Worm (Caenorhabditis elegans) whole organism, L3 larva: ENCODE data around the gene Y110A2AR.1.

Experiments
- R02D3.7 ChIP-seq: fragments of 150-350 bp; optimal IDR thresholded peaks from 2 replicates; lab custom pipeline; 2014; ENCODE audit warnings: missing biosample characterization, missing genetic modification characterization
- ZK546.5 ChIP-seq: sonication (generic microtip); optimal IDR thresholded peaks from 2 replicates; lab custom pipeline; 2017; ENCODE audit warnings: missing biosample characterization, missing genetic modification characterization
- aly-2 ChIP-seq: fragments of 150-350 bp; optimal IDR thresholded peaks from 2 replicates; lab custom pipeline; 2014; ENCODE audit warnings: missing biosample characterization, missing genetic modification characterization
- ama-1 ChIP-seq: fragments of 150-350 bp; optimal IDR thresholded peaks from 2 replicates; lab custom pipeline; 2018
- ceh-16 ChIP-seq: sonication (generic microtip); optimal IDR thresholded peaks from 2 replicates; lab custom pipeline; 2017; ENCODE audit warnings: missing biosample characterization, missing genetic modification characterization
- ceh-28 ChIP-seq: fragments of 150-350 bp; optimal IDR thresholded peaks from 2 replicates; lab custom pipeline; 2014; ENCODE audit warnings: missing biosample characterization, missing genetic modification reagents, missing genetic modification characterization
- ceh-82 ChIP-seq: fragments of 150-350 bp; optimal IDR thresholded peaks from 2 replicates; lab custom pipeline; 2014; ENCODE audit warnings: missing biosample characterization, missing genetic modification characterization
- daf-12 ChIP-seq: fragments of 150-350 bp; optimal IDR thresholded peaks from 2 replicates; lab custom pipeline; 2014; ENCODE audit warnings: missing biosample characterization, missing genetic modification reagents, missing genetic modification characterization
- egl-27 ChIP-seq: sonication (generic microtip); optimal IDR thresholded peaks from 4 replicates; lab custom pipeline; 2017; ENCODE audit warnings: missing biosample characterization, missing genetic modification reagents, missing genetic modification characterization
- egl-5 ChIP-seq: fragments of 150-350 bp; optimal IDR thresholded peaks from 2 replicates; lab custom pipeline; 2017; ENCODE audit warnings: missing biosample characterization, missing genetic modification reagents, missing genetic modification characterization, inconsistent platforms
- elt-3 ChIP-seq, 3 experiments: fragments of 150-350 bp in 1 of 3; sonication (generic microtip) in 2 of 3; optimal IDR thresholded peaks; 2 replicates in 2 of 3; 4 replicates in 1 of 3; lab custom pipeline; 2014 to 2017; ENCODE audit warnings: missing biosample characterization in 3 of 3, missing genetic modification characterization in 3 of 3
- eor-1 ChIP-seq, 2 experiments: fragments of 150-350 bp; optimal IDR thresholded peaks; 2 replicates each; lab custom pipeline; 2014 to 2018; ENCODE audit warnings: missing biosample characterization in 2 of 2, missing genetic modification characterization in 2 of 2
- fkh-10 ChIP-seq: sonication (generic microtip); optimal IDR thresholded peaks from 2 replicates; lab custom pipeline; 2017; ENCODE audit warnings: missing biosample characterization, missing genetic modification reagents, missing genetic modification characterization
- fkh-2 ChIP-seq: fragments of 150-350 bp; optimal IDR thresholded peaks from 2 replicates; lab custom pipeline; 2014; ENCODE audit warnings: missing biosample characterization, missing genetic modification reagents, missing genetic modification characterization
- fos-1 ChIP-seq: fragments of 150-350 bp; optimal IDR thresholded peaks from 2 replicates; lab custom pipeline; 2014; ENCODE audit warnings: missing biosample characterization, missing genetic modification characterization
- hmg-11 ChIP-seq: sonication (generic microtip); optimal IDR thresholded peaks from 2 replicates; lab custom pipeline; 2016; ENCODE audit warnings: missing genetic modification characterization, missing compliant biosample characterization
- lin-15B ChIP-seq: fragments of 150-350 bp; optimal IDR thresholded peaks from 2 replicates; lab custom pipeline; 2014; ENCODE audit warnings: missing biosample characterization, missing genetic modification characterization
- lin-39 ChIP-seq: fragments of 150-350 bp; optimal IDR thresholded peaks from 2 replicates; lab custom pipeline; 2018; ENCODE audit warnings: missing biosample characterization, missing genetic modification reagents, missing genetic modification characterization
- lsy-12 ChIP-seq: sonication (generic microtip); optimal IDR thresholded peaks from 2 replicates; lab custom pipeline; 2016; ENCODE audit warnings: mild to moderate bottlenecking, missing genetic modification characterization, missing compliant biosample characterization
- mdl-1 ChIP-seq: fragments of 150-350 bp; optimal IDR thresholded peaks from 2 replicates; lab custom pipeline; 2014; ENCODE audit warnings: missing biosample characterization, missing genetic modification characterization
- nfya-1 ChIP-seq: sonication (generic microtip); optimal IDR thresholded peaks from 2 replicates; lab custom pipeline; 2017; ENCODE audit warnings: missing genetic modification characterization, mild to moderate bottlenecking, missing compliant biosample characterization, antibody characterized with exemption, moderate library complexity; ENCODE audit not compliant: insufficient read depth
- nhr-12 ChIP-seq: fragments of 150-350 bp; optimal IDR thresholded peaks from 2 replicates; lab custom pipeline; 2014; ENCODE audit warnings: missing biosample characterization, missing genetic modification characterization
- nhr-23 ChIP-seq: fragments of 150-350 bp; optimal IDR thresholded peaks from 2 replicates; lab custom pipeline; 2014; ENCODE audit warnings: missing biosample characterization, missing genetic modification reagents, missing genetic modification characterization
- nhr-237 ChIP-seq: fragments of 150-350 bp; optimal IDR thresholded peaks from 2 replicates; lab custom pipeline; 2014; ENCODE audit warnings: missing biosample characterization, missing genetic modification characterization
- nhr-25 ChIP-seq: sonication (generic microtip); optimal IDR thresholded peaks from 2 replicates; lab custom pipeline; 2017; ENCODE audit warnings: missing biosample characterization, missing genetic modification characterization
- nhr-43 ChIP-seq: sonication (generic microtip); optimal IDR thresholded peaks from 2 replicates; lab custom pipeline; 2016; ENCODE audit warnings: mild to moderate bottlenecking, missing genetic modification characterization, missing compliant biosample characterization; ENCODE audit not compliant: poor library complexity, severe bottlenecking
- nhr-67 ChIP-seq: fragments of 150-350 bp; optimal IDR thresholded peaks from 2 replicates; lab custom pipeline; 2014; ENCODE audit warnings: missing biosample characterization, missing genetic modification characterization
- nhr-76 ChIP-seq: fragments of 150-350 bp; sonication (generic microtip); optimal IDR thresholded peaks from 5 replicates; lab custom pipeline; 2014; ENCODE audit warnings: missing biosample characterization, missing genetic modification characterization
- nhr-77 ChIP-seq: fragments of 150-350 bp; optimal IDR thresholded peaks from 2 replicates; lab custom pipeline; 2014; ENCODE audit warnings: missing biosample characterization, missing genetic modification characterization
- pha-4 ChIP-seq: fragments of 150-350 bp; optimal IDR thresholded peaks from 2 replicates; lab custom pipeline; 2014; ENCODE audit warnings: missing biosample characterization, missing genetic modification reagents, missing genetic modification characterization
- pqm-1 ChIP-seq: fragments of 150-350 bp; optimal IDR thresholded peaks from 2 replicates; lab custom pipeline; 2017; ENCODE audit warnings: missing biosample characterization, missing genetic modification characterization, inconsistent platforms
- skn-1 ChIP-seq: fragments of 150-350 bp; optimal IDR thresholded peaks from 2 replicates; lab custom pipeline; 2014; ENCODE audit warnings: missing biosample characterization, missing genetic modification characterization
- tbx-2 ChIP-seq: sonication (generic microtip); optimal IDR thresholded peaks from 2 replicates; lab custom pipeline; 2016; ENCODE audit warnings: mild to moderate bottlenecking, missing genetic modification characterization, missing compliant biosample characterization
- unc-62 ChIP-seq: fragments of 150-350 bp; sonication (generic microtip); optimal IDR thresholded peaks from 4 replicates; lab custom pipeline; 2014; ENCODE audit warnings: missing biosample characterization, missing genetic modification reagents, missing genetic modification characterization

Y110A2AR.1 gene

DNA sequence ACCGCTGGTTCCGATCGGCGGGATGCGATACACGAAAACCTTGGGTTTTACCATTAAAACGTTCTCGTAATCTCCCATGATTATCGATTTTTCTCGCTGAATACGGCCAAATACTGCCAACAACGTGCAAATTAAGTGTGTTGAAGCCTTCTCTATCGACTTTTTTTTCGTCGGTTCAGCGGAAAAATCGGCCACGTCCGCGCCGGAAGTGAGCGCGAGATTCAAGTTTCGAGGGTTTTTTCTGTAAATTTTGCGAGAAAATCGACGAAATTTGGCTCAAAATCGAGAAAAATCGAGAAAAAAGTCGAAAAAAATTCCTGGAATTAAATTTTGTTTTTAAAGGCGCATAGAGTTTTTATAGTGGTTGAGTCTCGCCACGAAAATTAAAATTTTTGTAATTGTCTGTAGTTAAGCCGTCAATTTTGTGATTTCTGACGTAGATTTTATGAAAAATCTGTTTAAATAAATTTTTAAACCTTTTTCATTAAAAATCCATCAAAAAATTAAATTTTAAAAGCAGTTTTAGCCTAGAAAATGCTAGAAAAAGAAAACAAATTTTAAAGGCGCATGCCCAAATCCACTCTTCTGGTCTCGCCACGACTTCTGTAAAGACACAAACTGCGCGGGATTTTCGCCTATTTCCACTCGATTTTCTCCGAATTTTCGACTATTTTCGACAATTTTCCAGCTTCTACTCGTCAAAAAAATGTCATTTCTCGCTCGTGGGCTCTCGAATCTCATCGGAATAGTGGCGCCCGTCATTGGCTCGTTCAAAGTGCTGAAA, at the start of gene Y110A2AR.1, which contains the start of gene ncap-1:
Y110A2AR.1 (plus strand) TSS at position 637 of the 784 bp plus-strand sequence.
ncap-1 (minus strand) TSS at position 241 of the 784 bp plus-strand sequence.
- TF ChIP-seq lin-15B: peak; percentile 10
- TF ChIP-seq pqm-1: no peak
- TF ChIP-seq fkh-2: no peak
- TF ChIP-seq nhr-12 (tag; lab: Kevin White, UChicago): no peak
- TF ChIP-seq nhr-23 (tag; lab: Kevin White, UChicago): no peak
- peak; percentile 9 for TF ChIP-seq pha-4 (tag; lab: Kevin White, UChicago)
- TF ChIP-seq nfya-1 (tag; lab: Kevin White, UChicago): peak; percentile 24
- TF ChIP-seq ceh-16 (tag; lab: Kevin White, UChicago): no peak
- TF ChIP-seq ceh-28 (tag; lab: Kevin White, UChicago): no peak
- no peak for TF ChIP-seq nhr-43 (tag; lab: Kevin White, UChicago)
- no peak for TF ChIP-seq skn-1 (tag; lab: Kevin White, UChicago)
- no peak for TF ChIP-seq elt-3 (tag; optimal IDR thresholded peaks at IDR 0.05; lab: Kevin White, UChicago)
- TF ChIP-seq egl-27 (tag; lab: Kevin White, UChicago): no peak

DNA sequence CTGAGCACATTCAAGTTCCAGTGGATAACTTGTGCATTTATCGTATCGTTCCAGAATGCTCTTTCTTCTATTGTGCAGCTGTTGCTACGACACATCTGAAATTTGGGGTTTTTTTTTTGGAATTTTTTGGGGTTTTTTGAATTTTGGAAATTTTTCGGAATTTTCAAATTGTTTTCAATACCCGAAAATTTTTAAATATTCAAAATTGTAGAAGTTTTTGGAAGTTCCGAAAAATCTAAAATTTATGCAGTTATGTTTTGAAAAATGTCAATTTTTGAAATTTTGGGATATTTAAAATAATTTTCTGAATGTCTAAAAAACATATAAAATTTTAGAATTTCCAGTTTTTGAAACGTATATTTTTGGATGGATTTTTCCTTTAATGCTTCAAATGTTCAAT, 47.7 kb upstream of the Y110A2AR.1 start, which contains the start of gene Y110A2AL.10:
Y110A2AL.10 (minus strand) TSS at position 101 of the 400 bp plus-strand sequence.
- TF ChIP-seq ama-1 (lab: Kevin White, UChicago) (no peak), hmg-11 (tag; lab: Kevin White, UChicago) (no peak), nhr-43 (tag; lab: Kevin White, UChicago) (no peak), ceh-82 (no peak), pha-4 (tag; lab: Kevin White, UChicago) (no peak), unc-62 (GFP tag; lab: Kevin White, UChicago) (no peak), fkh-10 (GFP tag; lab: Kevin White, UChicago) (no peak), nfya-1 (tag; lab: Kevin White, UChicago) (no peak), ceh-16 (tag; lab: Kevin White, UChicago) (no peak), nhr-23 (tag; lab: Kevin White, UChicago) (no peak), fos-1 (tag; lab: Kevin White, UChicago) (no peak), nhr-25 (tag; lab: Kevin White, UChicago) (no peak), R02D3.7 (tag; lab: Kevin White, UChicago) (no peak), ZK546.5 (tag; lab: Kevin White, UChicago) (no peak), nhr-77 (tag; lab: Kevin White, UChicago) (no peak), egl-27 (tag; lab: Kevin White, UChicago) (no peak)

DNA sequence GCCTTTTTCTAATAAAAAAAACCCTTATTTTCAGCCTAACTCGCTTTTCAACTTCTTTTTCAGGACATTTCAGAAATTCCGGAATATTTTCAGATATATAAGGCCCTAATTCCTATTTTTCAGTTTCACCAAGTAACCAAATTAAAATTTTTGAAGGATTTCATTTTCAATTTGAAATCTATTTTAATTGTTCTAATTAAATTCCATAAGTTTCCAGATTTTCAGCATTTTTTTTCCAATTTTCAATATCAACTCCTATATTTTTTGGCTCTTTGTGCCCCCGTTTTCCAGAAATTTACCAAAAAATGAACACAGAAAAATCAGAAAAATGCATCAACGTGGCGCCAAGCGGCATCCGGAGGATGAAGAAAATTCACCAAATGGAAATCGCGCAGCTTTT, 44.7 kb upstream of the Y110A2AR.1 start, which contains the start of gene Y110A2AL.1:
Y110A2AL.1 (plus strand) TSS at position 301 of the 400 bp plus-strand sequence.
- TF ChIP-seq nhr-76: no peak
- TF ChIP-seq nhr-77 (tag; lab: Kevin White, UChicago): no peak
- no peak for TF ChIP-seq mdl-1 (tag; lab: Kevin White, UChicago)
- TF ChIP-seq nfya-1 (tag; lab: Kevin White, UChicago): no peak
- TF ChIP-seq tbx-2: no peak
- no peak for TF ChIP-seq nhr-43 (tag; lab: Kevin White, UChicago)
- no peak for TF ChIP-seq lin-39 (tag; lab: Kevin White, UChicago)
- no peak for TF ChIP-seq fkh-10 (GFP tag; lab: Kevin White, UChicago)
- no peak for TF ChIP-seq nhr-25 (tag; lab: Kevin White, UChicago)
- no peak for TF ChIP-seq ZK546.5 (tag; lab: Kevin White, UChicago)
- no peak for TF ChIP-seq unc-62 (GFP tag; lab: Kevin White, UChicago)
- no peak for TF ChIP-seq aly-2
- no peak for TF ChIP-seq egl-27 (tag; lab: Kevin White, UChicago)
- TF ChIP-seq skn-1 (tag; lab: Kevin White, UChicago): no peak
- TF ChIP-seq, all 47 proteins: peak for 0

DNA sequence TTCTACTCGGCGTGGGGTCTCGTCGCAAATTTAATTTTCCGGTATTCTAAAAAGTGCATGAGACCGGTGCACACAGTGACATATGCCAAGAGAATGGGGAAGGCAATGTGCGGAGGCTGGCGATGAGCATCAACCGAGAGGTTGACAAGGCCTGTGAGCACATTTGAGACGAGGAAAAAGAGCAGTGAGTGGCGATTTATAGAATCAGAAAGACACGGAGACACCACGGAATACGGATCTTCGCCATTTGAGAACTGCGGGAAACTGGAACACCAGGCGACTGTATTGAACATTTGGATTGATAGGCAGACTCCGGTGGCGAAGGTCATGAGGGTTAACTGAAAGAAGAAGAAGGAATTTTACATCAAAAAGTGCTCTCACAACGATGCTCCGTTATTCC, 40.6 kb upstream of the Y110A2AR.1 start:
- no peak for TF ChIP-seq nhr-67
- no peak for TF ChIP-seq ZK546.5 (tag; lab: Kevin White, UChicago)
- TF ChIP-seq nhr-237 (tag; lab: Kevin White, UChicago): no peak
- TF ChIP-seq tbx-2: no peak
- TF ChIP-seq nhr-43 (tag; lab: Kevin White, UChicago): no peak
- no peak for TF ChIP-seq aly-2
- no peak for TF ChIP-seq lsy-12 (tag; lab: Kevin White, UChicago)
- no peak for TF ChIP-seq lin-15B
- TF ChIP-seq eor-1 (tag; optimal IDR thresholded peaks at IDR 0.05; lab: Kevin White, UChicago): no peak
- no peak for TF ChIP-seq egl-5
- no peak for TF ChIP-seq egl-27 (tag; lab: Kevin White, UChicago)
- TF ChIP-seq daf-12 (tag; lab: Kevin White, UChicago): no peak
- TF ChIP-seq unc-62 (GFP tag; lab: Kevin White, UChicago): no peak
